Worm (Caenorhabditis elegans) whole organism, late embryonic: Measurements from ENCODE around the gene mth-2.

ENCODE experiments used
- K09A11.1 ChIP-seq: sonication (generic microtip); optimal IDR thresholded peaks from 2 replicates; lab custom pipeline; 2017; ENCODE audit warnings: antibody characterized with exemption, mild to moderate bottlenecking, missing genetic modification characterization, missing compliant biosample characterization; ENCODE audit not compliant: insufficient read depth
- ceh-14 ChIP-seq: sonication (generic microtip); optimal IDR thresholded peaks from 2 replicates; lab custom pipeline; 2016; ENCODE audit warnings: missing genotype, missing genetic modification characterization, missing compliant biosample characterization
- ceh-18 ChIP-seq: sonication (generic microtip); optimal IDR thresholded peaks from 2 replicates; lab custom pipeline; 2016; ENCODE audit warnings: missing genetic modification characterization, missing compliant biosample characterization
- ceh-19 ChIP-seq: fragments of 200-800 bp; sonication (Bioruptor generic); optimal IDR thresholded peaks from 2 replicates; lab custom pipeline; 2018; ENCODE audit warnings: mild to moderate bottlenecking, missing genetic modification characterization, missing compliant biosample characterization
- ceh-31 ChIP-seq: sonication (generic microtip); optimal IDR thresholded peaks from 2 replicates; lab custom pipeline; 2016; ENCODE audit warnings: missing genetic modification characterization, missing compliant biosample characterization
- ceh-6 ChIP-seq: fragments of 200-800 bp; sonication (Bioruptor generic); optimal IDR thresholded peaks from 2 replicates; lab custom pipeline; 2018; ENCODE audit warnings: mild to moderate bottlenecking, missing genetic modification characterization, missing compliant biosample characterization
- gmeb-2 ChIP-seq: sonication (generic microtip); optimal IDR thresholded peaks from 2 replicates; lab custom pipeline; 2016; ENCODE audit warnings: missing genetic modification characterization, inconsistent platforms, missing compliant biosample characterization
- hlh-13 ChIP-seq: fragments of 200-800 bp; sonication (Bioruptor generic); optimal IDR thresholded peaks from 2 replicates; lab custom pipeline; 2018; ENCODE audit warnings: mild to moderate bottlenecking, missing genetic modification characterization, missing compliant biosample characterization
- pat-9 ChIP-seq: fragments of 200-800 bp; sonication (Bioruptor generic); optimal IDR thresholded peaks from 2 replicates; lab custom pipeline; 2018; ENCODE audit warnings: mild to moderate bottlenecking, missing genetic modification characterization, moderate library complexity, missing compliant biosample characterization
- pha-2 ChIP-seq: sonication (generic microtip); optimal IDR thresholded peaks from 2 replicates; lab custom pipeline; 2017; ENCODE audit warnings: mild to moderate bottlenecking, missing genetic modification characterization, missing compliant biosample characterization
- rnt-1 ChIP-seq: sonication (generic microtip); optimal IDR thresholded peaks from 2 replicates; lab custom pipeline; 2016; ENCODE audit warnings: missing genetic modification characterization, missing compliant biosample characterization
- zip-5 ChIP-seq: sonication (generic microtip); optimal IDR thresholded peaks from 2 replicates; lab custom pipeline; 2016; ENCODE audit warnings: missing genetic modification characterization, missing compliant biosample characterization

mth-2 gene

ce11 chrII:4146039-4146438 lies 48.1 kb downstream of the mth-2 start, which contains the start of gene F56D3.1:
Gene F56D3.1 (plus strand): TSS chrII:4146339.
- TF ChIP-seq rnt-1 (tag; lab: Kevin White, UChicago) (no peak), ceh-19 (GFP tag; lab: Kevin White, UChicago) (no peak), ceh-14 (tag; lab: Kevin White, UChicago) (no peak), ceh-31 (no peak), pha-2 (tag; lab: Kevin White, UChicago) (no peak), ceh-18 (tag; lab: Kevin White, UChicago) (no peak), pat-9 (no peak), ceh-6 (GFP tag; lab: Kevin White, UChicago) (no peak), zip-5 (tag; lab: Kevin White, UChicago) (no peak), K09A11.1 (tag; lab: Kevin White, UChicago) (no peak), hlh-13 (GFP tag; lab: Kevin White, UChicago) (no peak), gmeb-2 (tag; lab: Kevin White, UChicago) (no peak)
- TF ChIP-seq, all 69 proteins: peak for 0
